Worm (Caenorhabditis elegans): ENCODE data around the gene T04C12.1.

DNA sequence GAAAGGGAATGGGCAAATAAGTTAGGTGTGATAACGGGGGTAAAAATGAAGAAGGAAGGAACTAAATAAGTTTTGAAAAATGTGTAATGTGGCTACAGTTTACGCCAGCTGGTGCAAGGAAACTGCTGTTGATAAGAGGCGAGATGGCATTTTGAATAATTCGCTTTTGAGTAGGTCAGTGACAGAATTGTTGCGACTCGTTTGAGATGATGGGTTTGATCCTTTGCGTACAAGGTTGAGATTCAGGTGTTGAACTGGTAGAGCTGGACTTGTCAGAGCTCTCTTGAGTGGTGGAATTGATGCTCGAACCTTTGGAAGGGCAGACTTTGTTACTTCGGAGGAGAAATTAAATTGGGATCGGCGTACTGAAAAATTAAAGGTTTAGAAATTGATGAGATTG lies 47.3 kb downstream of the T04C12.1 start:
- TF ChIP-seq elt-3 (tag; optimal IDR thresholded peaks at IDR 0.05) (no peak), egl-27 (tag; optimal IDR thresholded peaks at IDR 0.05) (no peak)
